Worm (Caenorhabditis elegans) whole organism, young adult: ENCODE data around the gene K08D8.6.

ENCODE experiments used
- B0336.3 ChIP-seq: fragments of 200-800 bp; sonication (Bioruptor generic); IDR thresholded peaks from 2 replicates; pipeline ENCODE4 v1.3.6; 2022; ENCODE audit warnings: missing genetic modification characterization, missing compliant biosample characterization
- C06A6.2 ChIP-seq: fragments of 200-800 bp; sonication (Bioruptor generic); conservative IDR thresholded peaks from 2 replicates; pipeline ENCODE4 v1.3.6; 2022; ENCODE audit warnings: missing genetic modification characterization, missing compliant biosample characterization
- F23B12.7 ChIP-seq: sonication (generic microtip); optimal IDR thresholded peaks from 2 replicates; lab custom pipeline; 2017; ENCODE audit warnings: missing genetic modification characterization, mild to moderate bottlenecking, missing compliant biosample characterization, antibody characterized with exemption, moderate library complexity; ENCODE audit not compliant: insufficient read depth
- F37B4.10 ChIP-seq: fragments of 200-800 bp; sonication (Bioruptor generic); IDR thresholded peaks from 2 replicates; pipeline ENCODE4 v1.3.6; 2022; ENCODE audit warnings: missing genetic modification characterization, missing compliant biosample characterization
- F39B2.1 ChIP-seq: fragments of 200-800 bp; sonication (Bioruptor generic); IDR thresholded peaks from 2 replicates; pipeline ENCODE4 v1.3.6; 2022; ENCODE audit warnings: missing genetic modification reagents, missing genetic modification characterization, missing compliant biosample characterization
- K11D2.4 ChIP-seq: fragments of 200-800 bp; sonication (Bioruptor generic); IDR thresholded peaks from 2 replicates; pipeline ENCODE4 v1.3.6; 2022; ENCODE audit warnings: missing genetic modification reagents, missing genetic modification characterization, missing compliant biosample characterization
- T07F8.4 ChIP-seq: sonication (generic microtip); optimal IDR thresholded peaks from 2 replicates; lab custom pipeline; 2016; ENCODE audit warnings: mild to moderate bottlenecking, missing genetic modification characterization, moderate library complexity, missing compliant biosample characterization
- Y53F4B.3 ChIP-seq: fragments of 200-800 bp; sonication (Bioruptor generic); IDR thresholded peaks from 2 replicates; pipeline ENCODE4 v1.3.6; 2022; ENCODE audit warnings: missing genetic modification reagents, missing genetic modification characterization, missing compliant biosample characterization
- Y53G8AR.9 ChIP-seq: fragments of 200-800 bp; sonication (Bioruptor generic); conservative IDR thresholded peaks from 2 replicates; pipeline ENCODE4 v1.3.6; 2022; ENCODE audit warnings: missing genetic modification reagents, missing genetic modification characterization, missing compliant biosample characterization
- bed-1 ChIP-seq: fragments of 200-800 bp; sonication (Bioruptor generic); IDR thresholded peaks from 2 replicates; pipeline ENCODE4 v1.3.6; 2022; ENCODE audit warnings: missing genetic modification reagents, missing genetic modification characterization, missing compliant biosample characterization
- bed-2 ChIP-seq: fragments of 200-800 bp; sonication (Bioruptor generic); IDR thresholded peaks from 2 replicates; pipeline ENCODE4 v1.3.6; 2022; ENCODE audit warnings: missing genetic modification reagents, missing genetic modification characterization, missing compliant biosample characterization
- cebp-1 ChIP-seq, 2 experiments: fragments of 200-800 bp in 1 of 2; sonication (Bioruptor generic) in 1 of 2; sonication (generic microtip) in 1 of 2; IDR thresholded peaks in 1 of 2; optimal IDR thresholded peaks in 1 of 2; 2 replicates each; pipeline versions ENCODE4 v1.3.6 to Lab custom; 2017 to 2022; ENCODE audit warnings: missing compliant biosample characterization in 2 of 2, missing genetic modification characterization in 2 of 2, mild to moderate bottlenecking in 1 of 2, missing genetic modification reagents in 1 of 2, moderate library complexity in 1 of 2
- cebp-2 ChIP-seq: fragments of 200-800 bp; sonication (Bioruptor generic); IDR thresholded peaks from 2 replicates; pipeline ENCODE4 v1.3.6; 2022; ENCODE audit warnings: missing genetic modification characterization, missing compliant biosample characterization
- ceh-58 ChIP-seq: fragments of 200-800 bp; sonication (Bioruptor generic); IDR thresholded peaks from 2 replicates; pipeline ENCODE4 v1.3.6; 2022; ENCODE audit warnings: missing genetic modification characterization, missing compliant biosample characterization
- ceh-91 ChIP-seq: fragments of 200-800 bp; sonication (Bioruptor generic); IDR thresholded peaks from 2 replicates; pipeline ENCODE4 v1.3.6; 2022; ENCODE audit warnings: missing genetic modification reagents, missing genetic modification characterization, missing compliant biosample characterization
- dox-1 ChIP-seq: fragments of 200-800 bp; sonication (Bioruptor generic); IDR thresholded peaks from 2 replicates; pipeline ENCODE4 v1.3.6; 2022; ENCODE audit warnings: missing genetic modification reagents, missing genetic modification characterization, missing compliant biosample characterization
- dpff-1 ChIP-seq: sonication (generic microtip); optimal IDR thresholded peaks from 2 replicates; lab custom pipeline; 2017; ENCODE audit warnings: mild to moderate bottlenecking, missing genetic modification characterization, missing compliant biosample characterization
- egrh-3 ChIP-seq: fragments of 200-800 bp; sonication (Bioruptor generic); IDR thresholded peaks from 2 replicates; pipeline ENCODE4 v1.3.6; 2022; ENCODE audit warnings: missing genetic modification reagents, missing genetic modification characterization, missing compliant biosample characterization
- hlh-12 ChIP-seq: sonication (generic microtip); optimal IDR thresholded peaks from 2 replicates; lab custom pipeline; 2016; ENCODE audit warnings: missing genetic modification characterization, missing compliant biosample characterization
- hsf-1 ChIP-seq: fragments of 200-800 bp; sonication (Bioruptor generic); IDR thresholded peaks from 2 replicates; pipeline ENCODE4 v1.3.6; 2022; ENCODE audit warnings: missing genetic modification reagents, missing genetic modification characterization, missing compliant biosample characterization
- let-526 ChIP-seq: fragments of 200-800 bp; sonication (Bioruptor generic); IDR thresholded peaks from 2 replicates; pipeline ENCODE4 v1.3.6; 2022; ENCODE audit warnings: missing genetic modification reagents, missing genetic modification characterization, missing compliant biosample characterization
- lsl-1 ChIP-seq: fragments of 200-800 bp; sonication (Bioruptor generic); optimal IDR thresholded peaks from 2 replicates; lab custom pipeline; 2018; ENCODE audit warnings: mild to moderate bottlenecking, missing genetic modification characterization, moderate library complexity, missing compliant biosample characterization
- madf-6 ChIP-seq: fragments of 200-800 bp; sonication (Bioruptor generic); IDR thresholded peaks from 2 replicates; pipeline ENCODE4 v1.3.6; 2022; ENCODE audit warnings: missing genetic modification reagents, missing genetic modification characterization, missing compliant biosample characterization
- mcd-1 ChIP-seq: fragments of 200-800 bp; sonication (Bioruptor generic); IDR thresholded peaks from 2 replicates; pipeline ENCODE4 v1.3.6; 2022; ENCODE audit warnings: missing genetic modification reagents, missing genetic modification characterization, missing compliant biosample characterization
- nfyb-1 ChIP-seq: fragments of 200-800 bp; sonication (Bioruptor generic); IDR thresholded peaks from 2 replicates; pipeline ENCODE4 v1.3.6; 2022; ENCODE audit warnings: missing genetic modification reagents, missing genetic modification characterization, missing compliant biosample characterization
- nhr-120 ChIP-seq: fragments of 200-800 bp; sonication (Bioruptor generic); IDR thresholded peaks from 2 replicates; pipeline ENCODE4 v1.3.6; 2022; ENCODE audit warnings: missing genetic modification characterization, missing compliant biosample characterization
- nhr-179 ChIP-seq: sonication (generic microtip); optimal IDR thresholded peaks from 2 replicates; lab custom pipeline; 2016; ENCODE audit warnings: mild to moderate bottlenecking, missing genetic modification characterization, missing compliant biosample characterization
- nhr-27 ChIP-seq: fragments of 200-800 bp; sonication (Bioruptor generic); optimal IDR thresholded peaks from 2 replicates; lab custom pipeline; 2018; ENCODE audit warnings: mild to moderate bottlenecking, missing genetic modification characterization, moderate library complexity, missing compliant biosample characterization
- nhr-80 ChIP-seq: sonication (generic microtip); optimal IDR thresholded peaks from 2 replicates; lab custom pipeline; 2016; ENCODE audit warnings: missing genetic modification characterization, missing compliant biosample characterization
- pbrm-1 ChIP-seq: fragments of 200-800 bp; sonication (Bioruptor generic); IDR thresholded peaks from 2 replicates; pipeline ENCODE4 v1.3.6; 2022; ENCODE audit warnings: missing genetic modification reagents, missing genetic modification characterization, missing compliant biosample characterization
- sea-2 ChIP-seq: fragments of 200-800 bp; sonication (Bioruptor generic); IDR thresholded peaks from 2 replicates; pipeline ENCODE4 v1.3.6; 2022; ENCODE audit warnings: missing genetic modification characterization, missing compliant biosample characterization
- snpc-3.4 ChIP-seq: sonication (generic microtip); optimal IDR thresholded peaks from 2 replicates; lab custom pipeline; 2017; ENCODE audit warnings: missing genetic modification characterization, mild to moderate bottlenecking, missing compliant biosample characterization, antibody characterized with exemption, moderate library complexity, missing genotype, missing genetic modification reagents
- snpc-4 ChIP-seq, 5 experiments: fragments of 150-350 bp in 1 of 5; sonication (generic microtip) in 4 of 5; optimal IDR thresholded peaks; 2 replicates each; lab custom pipeline; 2014 to 2018; ENCODE audit warnings: missing genetic modification characterization in 5 of 5, missing biosample characterization in 3 of 5, antibody characterized with exemption in 2 of 5, mild to moderate bottlenecking in 2 of 5, missing compliant biosample characterization in 2 of 5, missing genotype in 2 of 5, moderate library complexity in 2 of 5, missing genetic modification reagents in 1 of 5
- tbx-9 ChIP-seq: sonication (generic microtip); optimal IDR thresholded peaks from 2 replicates; lab custom pipeline; 2016; ENCODE audit warnings: borderline replicate concordance, missing genetic modification characterization, inconsistent platforms, missing compliant biosample characterization
- tlf-1 ChIP-seq: fragments of 200-800 bp; sonication (Bioruptor generic); optimal IDR thresholded peaks from 2 replicates; lab custom pipeline; 2018; ENCODE audit warnings: mild to moderate bottlenecking, missing genetic modification characterization, missing compliant biosample characterization
- zfh-2 ChIP-seq: fragments of 200-800 bp; sonication (Bioruptor generic); conservative IDR thresholded peaks from 2 replicates; pipeline ENCODE4 v1.3.6; 2022; ENCODE audit warnings: missing genetic modification reagents, missing genetic modification characterization, missing compliant biosample characterization
- ztf-25 ChIP-seq: fragments of 200-800 bp; sonication (Bioruptor generic); IDR thresholded peaks from 2 replicates; pipeline ENCODE4 v1.3.6; 2022; ENCODE audit warnings: missing genetic modification reagents, missing genetic modification characterization, missing compliant biosample characterization

Gene K08D8.6

DNA sequence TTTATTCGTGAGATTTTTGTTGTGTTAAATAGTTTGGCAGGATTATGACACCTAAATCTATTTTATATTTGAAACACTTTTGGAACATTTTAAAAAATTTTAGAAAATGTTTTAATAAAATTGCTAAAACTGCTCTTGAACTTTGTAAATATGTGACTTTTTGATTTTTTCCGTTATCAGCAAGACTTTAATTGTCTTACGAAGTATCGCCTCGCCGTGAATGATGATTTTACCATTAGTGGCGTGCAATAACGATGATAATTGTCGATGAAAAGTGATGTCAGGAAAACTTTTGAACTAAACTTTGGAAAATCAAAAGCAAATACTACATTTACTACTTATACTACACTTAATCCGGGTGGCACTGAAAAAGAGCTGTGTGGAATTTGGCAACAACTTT lies 30.2 kb upstream of the K08D8.6 start:
- TF ChIP-seq madf-6, result no peak
- no peak for TF ChIP-seq bed-1
- TF ChIP-seq B0336.3 (GFP tag; lab: Robert Waterston, UW), result no peak
- no peak for TF ChIP-seq dpff-1 (tag; lab: Kevin White, UChicago)
- TF ChIP-seq F37B4.10 (GFP tag; lab: Robert Waterston, UW), result no peak

ce11 chrIV:12918256-12918655 lies 27.9 kb upstream of the K08D8.6 start, which contains the start of gene C32H11.3:
TSS of gene C32H11.3 (plus strand) at chrIV:12918556.
- TF ChIP-seq lsl-1 (GFP tag; lab: Kevin White, UChicago), result no peak
- TF ChIP-seq tbx-9 (tag; lab: Kevin White, UChicago), result no peak
- no peak for TF ChIP-seq nfyb-1 (GFP tag; lab: Robert Waterston, UW)
- no peak for TF ChIP-seq mcd-1 (GFP tag; lab: Robert Waterston, UW)
- no peak for TF ChIP-seq tlf-1 (GFP tag; lab: Kevin White, UChicago)
- TF ChIP-seq bed-2 (GFP tag; lab: Robert Waterston, UW), result no peak
- no peak for TF ChIP-seq K11D2.4
- TF ChIP-seq zfh-2, result no peak
- TF ChIP-seq pbrm-1 (GFP tag; lab: Robert Waterston, UW), result no peak
- TF ChIP-seq bed-1, result no peak
- TF ChIP-seq ztf-25, result no peak
- no peak for TF ChIP-seq T07F8.4 (tag; lab: Kevin White, UChicago)
- no peak for TF ChIP-seq nhr-80 (tag; lab: Kevin White, UChicago)
- no peak for TF ChIP-seq cebp-2 (GFP tag; lab: Robert Waterston, UW)
- no peak for TF ChIP-seq C06A6.2 (GFP tag; lab: Robert Waterston, UW)
- TF ChIP-seq F23B12.7 (tag; lab: Kevin White, UChicago), result no peak
- no peak for TF ChIP-seq ceh-58
- no peak for TF ChIP-seq F39B2.1 (GFP tag; lab: Robert Waterston, UW)
- no peak for TF ChIP-seq nhr-120
- no peak for TF ChIP-seq let-526 (GFP tag; lab: Robert Waterston, UW)

DNA sequence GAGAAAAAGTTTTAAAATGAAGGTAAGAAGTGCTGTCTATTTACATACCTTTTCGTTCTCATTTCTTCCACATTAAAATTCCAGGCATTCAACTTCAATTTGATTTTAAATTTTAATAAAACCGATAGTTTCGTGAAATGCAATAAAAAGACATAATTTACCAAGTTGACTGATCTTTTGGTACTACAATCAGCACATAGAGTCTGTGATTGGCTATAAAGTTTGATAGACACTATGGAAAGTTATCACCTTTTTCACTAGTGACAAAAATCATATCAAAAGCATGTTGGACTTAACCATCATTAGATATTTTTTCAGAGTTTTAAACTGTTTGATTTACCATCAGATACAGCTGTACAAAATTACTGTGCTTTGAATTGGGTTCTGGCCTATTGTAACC lies 25.2 kb upstream of the K08D8.6 start, which contains the start of gene srz-15:
srz-15 (plus strand) TSS at position 301 of the 400 bp plus-strand sequence.
- no peak for TF ChIP-seq nhr-27 (tag; lab: Kevin White, UChicago)
- TF ChIP-seq cebp-1 (GFP tag; IDR thresholded peaks at IDR 0.05; lab: Robert Waterston, UW), result no peak
- no peak for TF ChIP-seq cebp-1 (tag; optimal IDR thresholded peaks at IDR 0.05; lab: Kevin White, UChicago)
- TF ChIP-seq ceh-91, result no peak
- no peak for TF ChIP-seq hlh-12

DNA sequence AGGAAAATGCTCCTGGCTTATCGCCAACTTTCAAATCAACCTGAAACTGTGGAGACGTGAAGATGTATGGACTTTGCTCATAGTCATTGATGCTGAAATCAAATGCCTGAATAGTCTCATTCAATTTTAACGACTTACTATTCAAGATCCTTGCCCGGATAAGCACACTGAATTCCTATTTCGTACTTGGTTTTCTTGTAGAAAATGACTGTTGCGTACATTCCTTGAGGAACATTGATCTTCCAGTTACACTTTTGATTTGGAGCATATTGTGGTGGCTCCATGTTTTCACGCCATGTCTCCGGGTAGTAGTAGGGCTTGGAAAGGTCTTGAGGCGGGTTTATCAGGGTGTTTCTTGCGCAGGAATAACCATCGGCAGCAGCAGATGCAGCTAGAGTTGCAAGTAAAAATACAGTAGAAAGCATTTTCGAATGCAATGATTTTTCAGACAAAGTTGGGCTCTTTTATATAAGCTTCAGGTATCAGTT lies 24.3 kb upstream of the K08D8.6 start, which contains the start of gene irg-6:
irg-6 (minus strand) TSS at position 438 of the 488 bp plus-strand sequence.
- TF ChIP-seq snpc-3.4 (tag; lab: Kevin White, UChicago), result no peak
- no peak for TF ChIP-seq Y53G8AR.9 (GFP tag; lab: Robert Waterston, UW)
- no peak for TF ChIP-seq sea-2 (GFP tag; lab: Robert Waterston, UW)
- TF ChIP-seq bed-2 (GFP tag; lab: Robert Waterston, UW), result no peak
- TF ChIP-seq tbx-9 (tag; lab: Kevin White, UChicago), result no peak
- TF ChIP-seq hsf-1 (GFP tag; lab: Robert Waterston, UW), result no peak
- TF ChIP-seq Y53F4B.3 (GFP tag; lab: Robert Waterston, UW), result no peak
- no peak for TF ChIP-seq nhr-179 (tag; lab: Kevin White, UChicago)
- no peak for TF ChIP-seq dox-1 (GFP tag; lab: Robert Waterston, UW)
- TF ChIP-seq snpc-4 (GFP tag; optimal IDR thresholded peaks at IDR 0.05; lab: Kevin White, UChicago), result no peak
- no peak for TF ChIP-seq snpc-4 (tag; optimal IDR thresholded peaks at IDR 0.05; lab: Kevin White, UChicago)
- no peak for TF ChIP-seq egrh-3
